Fruit fly (Drosophila melanogaster) whole organism, embryonic: Measurements from ENCODE around the gene CG31776.

ENCODE experiments used
- Ada2b ChIP-seq: fragments of 200-800 bp; sonication (Bioruptor generic); IDR thresholded peaks from 2 replicates; pipeline ENCODE4 v1.3.6; 2022; ENCODE audit warnings: missing biosample characterization, missing genetic modification characterization
- Adf1 ChIP-seq: fragments of 200-800 bp; sonication (Bioruptor generic); IDR thresholded peaks from 2 replicates; pipeline ENCODE4 v1.3.6; 2022; ENCODE audit warnings: missing biosample characterization, missing genetic modification characterization
- Atf-2 ChIP-seq: fragments of 200-800 bp; sonication (Bioruptor generic); optimal IDR thresholded peaks from 2 replicates; lab custom pipeline; 2016; ENCODE audit warnings: missing biosample characterization, missing genetic modification characterization
- Atf3 ChIP-seq: fragments of 200-800 bp; sonication (Bioruptor generic); optimal IDR thresholded peaks from 3 replicates; lab custom pipeline; 2016; ENCODE audit warnings: missing biosample characterization, missing genetic modification characterization
- B-H2 ChIP-seq: fragments of 200-800 bp; sonication (Bioruptor generic); optimal IDR thresholded peaks from 2 replicates; lab custom pipeline; 2018; ENCODE audit warnings: missing biosample characterization, mild to moderate bottlenecking, missing genetic modification characterization
- CG10274 ChIP-seq: fragments of 200-800 bp; sonication (Bioruptor generic); optimal IDR thresholded peaks from 3 replicates; lab custom pipeline; 2017; ENCODE audit warnings: missing biosample characterization, mild to moderate bottlenecking, missing genetic modification characterization
- CG10321 ChIP-seq: fragments of 200-800 bp; sonication (Bioruptor generic); IDR thresholded peaks from 2 replicates; pipeline ENCODE4 v1.3.6; 2022; ENCODE audit warnings: missing biosample characterization, missing genetic modification characterization
- CG11560 ChIP-seq: fragments of 200-800 bp; sonication (Bioruptor generic); IDR thresholded peaks from 3 replicates; pipeline ENCODE4 v1.3.6; 2022; ENCODE audit warnings: missing biosample characterization, missing genetic modification characterization
- CG12236 ChIP-seq: fragments of 200-800 bp; sonication (Bioruptor generic); optimal IDR thresholded peaks from 2 replicates; lab custom pipeline; 2016; ENCODE audit warnings: missing biosample characterization, missing genetic modification characterization
- CG12659 ChIP-seq: fragments of 200-800 bp; sonication (Bioruptor generic); optimal IDR thresholded peaks from 3 replicates; lab custom pipeline; 2017; ENCODE audit warnings: mild to moderate bottlenecking, missing biosample characterization, missing genetic modification reagents, missing genetic modification characterization
- CG12769 ChIP-seq: fragments of 200-800 bp; sonication (Bioruptor generic); optimal IDR thresholded peaks from 2 replicates; lab custom pipeline; 2019; ENCODE audit warnings: missing biosample characterization, mild to moderate bottlenecking, missing genetic modification characterization, moderate library complexity
- CG13424 ChIP-seq: fragments of 200-800 bp; sonication (Bioruptor generic); optimal IDR thresholded peaks from 2 replicates; lab custom pipeline; 2019; ENCODE audit warnings: missing biosample characterization, mild to moderate bottlenecking, missing genetic modification characterization, moderate library complexity
- CG14441 ChIP-seq: fragments of 200-800 bp; sonication (Bioruptor generic); IDR thresholded peaks from 2 replicates; pipeline ENCODE4 v1.3.6; 2022; ENCODE audit warnings: missing biosample characterization, missing genetic modification characterization
- CG14710 ChIP-seq: fragments of 200-800 bp; sonication (Bioruptor generic); optimal IDR thresholded peaks from 3 replicates; lab custom pipeline; 2019; ENCODE audit warnings: missing biosample characterization, mild to moderate bottlenecking, missing genetic modification characterization, moderate library complexity
- CG16813 ChIP-seq: fragments of 200-800 bp; sonication (Bioruptor generic); IDR thresholded peaks from 3 replicates; pipeline ENCODE4 v1.3.6; 2022; ENCODE audit warnings: missing biosample characterization, missing genetic modification characterization; ENCODE audit not compliant: partially characterized antibody
- CG18262 ChIP-seq: fragments of 200-800 bp; optimal IDR thresholded peaks from 3 replicates; lab custom pipeline; 2019; ENCODE audit warnings: missing biosample characterization, mild to moderate bottlenecking, missing genetic modification characterization, moderate library complexity
- CG18476 ChIP-seq: fragments of 200-800 bp; sonication (Bioruptor generic); optimal IDR thresholded peaks from 2 replicates; lab custom pipeline; 2016; ENCODE audit warnings: missing biosample characterization, mild to moderate bottlenecking, missing genetic modification characterization
- CG3065 ChIP-seq: fragments of 200-800 bp; sonication (Bioruptor generic); optimal IDR thresholded peaks from 2 replicates; lab custom pipeline; 2016; ENCODE audit warnings: missing biosample characterization, missing genetic modification characterization
- CG3163 ChIP-seq: fragments of 200-800 bp; sonication (Bioruptor generic); optimal IDR thresholded peaks from 3 replicates; lab custom pipeline; 2016; ENCODE audit warnings: missing biosample characterization, missing genetic modification characterization
- CG33213 ChIP-seq: fragments of 200-800 bp; sonication (Bioruptor generic); optimal IDR thresholded peaks from 3 replicates; lab custom pipeline; 2016; ENCODE audit warnings: missing biosample characterization, missing genetic modification characterization
- CG3726 ChIP-seq: fragments of 200-800 bp; sonication (Bioruptor generic); IDR thresholded peaks from 3 replicates; pipeline ENCODE4, ENCODE4 v1.3.6; 2022; ENCODE audit warnings: missing biosample characterization, missing genetic modification characterization
- CG3847 ChIP-seq: fragments of 200-800 bp; sonication (Bioruptor generic); IDR thresholded peaks from 2 replicates; pipeline ENCODE4 v1.3.6; 2022; ENCODE audit warnings: missing biosample characterization, missing genetic modification characterization
- CG8944 ChIP-seq: fragments of 200-800 bp; sonication (Bioruptor generic); optimal IDR thresholded peaks from 3 replicates; lab custom pipeline; 2016; ENCODE audit warnings: missing biosample characterization, missing genetic modification characterization
- CG9609 ChIP-seq: fragments of 200-800 bp; sonication (Bioruptor generic); optimal IDR thresholded peaks from 3 replicates; lab custom pipeline; 2016; ENCODE audit warnings: missing biosample characterization, missing genetic modification characterization
- H15 ChIP-seq: fragments of 200-800 bp; sonication (Bioruptor generic); IDR thresholded peaks from 3 replicates; pipeline ENCODE4 v1.3.6; 2022; ENCODE audit warnings: missing biosample characterization, missing genetic modification characterization
- HLH3B ChIP-seq: fragments of 200-800 bp; sonication (Bioruptor generic); IDR thresholded peaks from 2 replicates; pipeline ENCODE4 v1.3.6; 2022; ENCODE audit warnings: missing biosample characterization, missing genetic modification characterization
- HLH54F ChIP-seq: fragments of 200-800 bp; sonication (Bioruptor generic); optimal IDR thresholded peaks from 3 replicates; lab custom pipeline; 2016; ENCODE audit warnings: missing biosample characterization, missing genetic modification characterization
- HLHmδ ChIP-seq: fragments of 200-800 bp; sonication (Bioruptor generic); optimal IDR thresholded peaks from 2 replicates; lab custom pipeline; 2018; ENCODE audit warnings: missing biosample characterization, mild to moderate bottlenecking, missing genetic modification characterization, moderate library complexity
- Med ChIP-seq: fragments of 200-800 bp; sonication (Bioruptor generic); peaks from one replicate; lab custom pipeline; 2016; ENCODE audit warnings: missing biosample characterization, missing genetic modification characterization, mild to moderate bottlenecking, inconsistent platforms, moderate library complexity
- Meics ChIP-seq: fragments of 200-800 bp; sonication (Bioruptor generic); optimal IDR thresholded peaks from 2 replicates; lab custom pipeline; 2017; ENCODE audit warnings: missing biosample characterization, mild to moderate bottlenecking, missing genetic modification characterization
- Spps ChIP-seq: fragments of 200-800 bp; sonication (Bioruptor generic); optimal IDR thresholded peaks from 2 replicates; lab custom pipeline; 2018; ENCODE audit warnings: missing biosample characterization, mild to moderate bottlenecking, missing genetic modification characterization
- Ssrp ChIP-seq: fragments of 200-800 bp; sonication (Bioruptor generic); optimal IDR thresholded peaks from 2 replicates; lab custom pipeline; 2018; ENCODE audit warnings: missing biosample characterization, mild to moderate bottlenecking, missing genetic modification characterization, moderate library complexity
- Trl ChIP-seq, 3 experiments: fragments of >200 bp in 2 of 3; fragments of 200-800 bp in 1 of 3; sonication (Bioruptor generic) in 1 of 3; optimal IDR thresholded peaks; 2 replicates in 1 of 3; 3 replicates in 2 of 3; lab custom pipeline; 2016 to 2017; ENCODE audit warnings: missing biosample characterization in 1 of 3, missing genetic modification characterization in 1 of 3
- ab ChIP-seq: fragments of 200-800 bp; sonication (Bioruptor generic); optimal IDR thresholded peaks from 2 replicates; lab custom pipeline; 2016; ENCODE audit warnings: missing biosample characterization, missing genetic modification characterization
- az2 ChIP-seq: fragments of 200-800 bp; sonication (Bioruptor generic); optimal IDR thresholded peaks from 3 replicates; lab custom pipeline; 2016; ENCODE audit warnings: missing biosample characterization, missing genetic modification characterization
- bbx ChIP-seq: fragments of 200-800 bp; sonication (Bioruptor generic); IDR thresholded peaks from 2 replicates; pipeline ENCODE4 v1.3.6; 2022; ENCODE audit warnings: missing biosample characterization, missing genetic modification characterization; ENCODE audit not compliant: partially characterized antibody
- gro ChIP-seq: fragments of 200-800 bp; sonication (Bioruptor generic); optimal IDR thresholded peaks from 2 replicates; lab custom pipeline; 2016; ENCODE audit warnings: missing biosample characterization, missing genetic modification characterization
- her ChIP-seq: fragments of 200-800 bp; sonication (Bioruptor generic); optimal IDR thresholded peaks from 2 replicates; lab custom pipeline; 2016; ENCODE audit warnings: missing biosample characterization, missing genetic modification characterization
- inv ChIP-seq: fragments of 200-800 bp; sonication (Bioruptor generic); IDR thresholded peaks from 2 replicates; pipeline ENCODE4 v1.3.6; 2022; ENCODE audit warnings: missing biosample characterization, missing genetic modification characterization; ENCODE audit not compliant: partially characterized antibody
- jing ChIP-seq: fragments of 200-800 bp; sonication (Bioruptor generic); optimal IDR thresholded peaks from 2 replicates; lab custom pipeline; 2018; ENCODE audit warnings: missing biosample characterization, mild to moderate bottlenecking, missing genetic modification characterization
- lmd ChIP-seq: fragments of 200-800 bp; sonication (Bioruptor generic); IDR thresholded peaks from 2 replicates; pipeline ENCODE4 v1.3.6; 2022; ENCODE audit warnings: missing biosample characterization, missing genetic modification characterization
- lola ChIP-seq, 3 experiments: fragments of >200 bp in 2 of 3; fragments of 200-800 bp in 1 of 3; sonication (Bioruptor generic) in 1 of 3; optimal IDR thresholded peaks; 2 replicates each; lab custom pipeline; 2017 to 2019; ENCODE audit warnings: missing biosample characterization in 3 of 3, missing genetic modification characterization in 3 of 3, mild to moderate bottlenecking in 1 of 3, moderate library complexity in 1 of 3
- pan ChIP-seq, 4 experiments: fragments of >200 bp in 3 of 4; fragments of 200-800 bp in 1 of 4; sonication (Bioruptor generic) in 1 of 4; optimal IDR thresholded peaks in 3 of 4; IDR thresholded peaks in 1 of 4; 2 replicates each; pipeline versions ENCODE4 v1.3.6 to Lab custom; 2017 to 2022; ENCODE audit warnings: missing biosample characterization in 2 of 4, missing genetic modification characterization in 2 of 4, mixed read lengths in 1 of 4
- pnt ChIP-seq: fragments of 200-800 bp; sonication (Bioruptor generic); optimal IDR thresholded peaks from 3 replicates; lab custom pipeline; 2016; ENCODE audit warnings: missing biosample characterization, missing genetic modification characterization
- sisA ChIP-seq: fragments of 200-800 bp; sonication (Bioruptor generic); IDR thresholded peaks from 2 replicates; pipeline ENCODE4 v1.3.6; 2022; ENCODE audit warnings: missing biosample characterization, missing genetic modification characterization
- slbo ChIP-seq: fragments of 200-800 bp; sonication (Bioruptor generic); IDR thresholded peaks from 2 replicates; pipeline ENCODE4 v1.3.6; 2022; ENCODE audit warnings: missing biosample characterization, missing genetic modification characterization
- sob ChIP-seq: fragments of 200-800 bp; sonication (Bioruptor generic); IDR thresholded peaks from 2 replicates; pipeline ENCODE4 v1.3.6; 2022; ENCODE audit warnings: missing biosample characterization, missing genetic modification characterization
- ssp ChIP-seq: fragments of 200-800 bp; sonication (Bioruptor generic); IDR thresholded peaks from 2 replicates; pipeline ENCODE4 v1.3.6; 2022; ENCODE audit warnings: missing biosample characterization, missing genetic modification characterization
- ttk ChIP-seq: fragments of 200-800 bp; sonication (Bioruptor generic); IDR thresholded peaks from 2 replicates; pipeline ENCODE4 v2.1.2; 2022; ENCODE audit warnings: missing biosample characterization, missing genetic modification characterization
- vvl ChIP-seq: fragments of 200-800 bp; sonication (Bioruptor generic); IDR thresholded peaks from 2 replicates; pipeline ENCODE4 v1.3.6; 2022; ENCODE audit warnings: missing biosample characterization, missing genetic modification characterization

CG31776 gene

DNA sequence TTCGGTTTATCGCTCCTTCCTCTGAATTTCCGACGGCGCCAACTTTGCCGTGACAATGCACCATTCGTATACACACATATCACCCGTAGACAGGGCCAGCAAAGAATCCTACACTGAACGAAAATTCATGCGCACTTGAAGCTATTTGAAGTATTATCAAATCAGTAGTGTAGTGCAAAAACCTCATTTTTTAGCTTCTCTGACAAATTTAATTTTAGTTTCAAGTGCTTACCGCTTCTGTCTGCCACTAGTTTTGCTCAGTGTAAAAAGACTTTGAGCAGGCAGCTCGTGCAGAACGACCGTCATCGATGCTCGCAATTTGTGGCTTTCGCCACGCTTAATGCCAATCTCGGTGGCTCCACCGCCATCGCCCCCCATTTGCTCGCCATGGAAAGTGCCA, 25.2 kb upstream of the CG31776 start (continued):
- peak; percentile 9 for TF ChIP-seq HLH54F (GFP tag; lab: Kevin White, UChicago)
- TF ChIP-seq CG13424 (tag; lab: Kevin White, UChicago): peak; percentile 16
- TF ChIP-seq jing (GFP tag; lab: Kevin White, UChicago): no peak
- TF ChIP-seq CG14441 (GFP tag; lab: Robert Waterston, UW): peak; percentile 68
- no peak for TF ChIP-seq CG12236 (GFP tag; lab: Kevin White, UChicago)
- TF ChIP-seq HLHmδ: no peak
- TF ChIP-seq CG3065: no peak
- TF ChIP-seq sob (GFP tag; lab: Robert Waterston, UW): peak; percentile 66
- peak; percentile 23 for TF ChIP-seq CG18262
- TF ChIP-seq CG8944 (GFP tag; lab: Kevin White, UChicago): peak; percentile 44
- TF ChIP-seq ab (GFP tag; lab: Kevin White, UChicago): no peak
- peak; percentile 35; the same call in 1 of the 3 replicates for TF ChIP-seq CG11560
- TF ChIP-seq CG14710 (tag; lab: Kevin White, UChicago): peak; percentile 1
- TF ChIP-seq lola (GFP tag; optimal IDR thresholded peaks at IDR 0.05; lab: Kevin White, UChicago): peak in 1 of 3 experiments; percentile 15
- peak; percentile 5 for TF ChIP-seq her (GFP tag; lab: Kevin White, UChicago)
- no peak for TF ChIP-seq CG10274 (GFP tag; lab: Kevin White, UChicago)
- no peak for TF ChIP-seq gro (GFP tag; lab: Kevin White, UChicago)
- peak; percentile 55 for TF ChIP-seq CG12769
- peak; percentile 58; the same call in 1 of the 2 replicates for TF ChIP-seq lmd (GFP tag; lab: Robert Waterston, UW)
- peak; percentile 49; the same call in 1 of the 2 replicates for TF ChIP-seq HLH3B (GFP tag; lab: Robert Waterston, UW)
- TF ChIP-seq Ssrp (tag; lab: Kevin White, UChicago): peak; percentile 26
- no peak for TF ChIP-seq inv
- peak; percentile 21 for TF ChIP-seq Meics (GFP tag; lab: Kevin White, UChicago)
- TF ChIP-seq ttk (GFP tag; lab: Robert Waterston, UW): peak; percentile 41; the same call in 1 of the 2 replicates
- peak; percentile 46 for TF ChIP-seq sisA (GFP tag; lab: Robert Waterston, UW)
- TF ChIP-seq Ada2b (GFP tag; lab: Robert Waterston, UW): peak; percentile 73
- TF ChIP-seq Atf-2 (GFP tag; lab: Kevin White, UChicago): peak; percentile 19
- TF ChIP-seq pnt: peak; percentile 47
- TF ChIP-seq Spps (tag; lab: Kevin White, UChicago): no peak
- peak; percentile 45; the same call in 1 of the 2 replicates for TF ChIP-seq CG3847
- no peak for TF ChIP-seq pan (optimal IDR thresholded peaks at IDR 0.05; lab: Kevin White, UChicago)
- TF ChIP-seq pan (GFP tag; optimal IDR thresholded peaks at IDR 0.05 in 1 of 2, IDR thresholded peaks at IDR 0.05 in 1 of 2): peak in 1 of 2 experiments; percentile 67
- TF ChIP-seq H15 (GFP tag; lab: Robert Waterston, UW): 0 out of 3 replicates have a peak, but pooled peaks have one; percentile 27
- 0 out of 3 replicates have a peak, but pooled peaks have one; percentile 20 for TF ChIP-seq CG3726 (GFP tag; lab: Robert Waterston, UW)
- TF ChIP-seq CG10321 (GFP tag; lab: Robert Waterston, UW): no peak
- peak; percentile 15 for TF ChIP-seq CG33213 (GFP tag; lab: Kevin White, UChicago)
- TF ChIP-seq CG18476: peak; percentile 29
- peak; percentile 88 for TF ChIP-seq Med (GFP tag; lab: Kevin White, UChicago)
- TF ChIP-seq ssp (GFP tag; lab: Robert Waterston, UW): 0 out of 2 replicates have a peak, but pooled peaks have one; percentile 28
- TF ChIP-seq CG9609 (GFP tag; lab: Kevin White, UChicago): peak; percentile 52
- TF ChIP-seq az2: peak; percentile 36
- TF ChIP-seq Atf3 (GFP tag; lab: Kevin White, UChicago): peak; percentile 17
- TF ChIP-seq B-H2 (GFP tag; lab: Kevin White, UChicago): no peak
- peak; percentile 9; the same call in 1 of the 2 replicates for TF ChIP-seq slbo
- TF ChIP-seq CG3163 (GFP tag; lab: Kevin White, UChicago): peak; percentile 2
- TF ChIP-seq CG16813 (GFP tag; lab: Robert Waterston, UW): no peak
- TF ChIP-seq vvl (GFP tag; lab: Robert Waterston, UW): peak; percentile 73
- no peak for TF ChIP-seq Adf1 (GFP tag; lab: Robert Waterston, UW)
- TF ChIP-seq Trl (optimal IDR thresholded peaks at IDR 0.05; lab: Kevin White, UChicago): no peak
- TF ChIP-seq Trl (GFP tag; optimal IDR thresholded peaks at IDR 0.05; lab: Kevin White, UChicago): peak; percentile 7
- peak; percentile 15 for TF ChIP-seq CG12659 (GFP tag; lab: Kevin White, UChicago)
- TF ChIP-seq bbx (GFP tag; lab: Robert Waterston, UW): no peak
